Fruit fly (Drosophila melanogaster) whole organism, pupa: ENCODE data around the gene Gdh.
A peak's percentile ranks its signal among the peaks of the same experiment; 100 is the strongest.

Experiments used
- CG10348 ChIP-seq: fragments of 200-800 bp; sonication (Bioruptor generic); IDR thresholded peaks from 2 replicates; pipeline ENCODE4 v1.3.6; 2022; ENCODE audit warnings: missing biosample characterization, missing genetic modification characterization
- CG12605 ChIP-seq: fragments of 200-800 bp; sonication (Bioruptor generic); IDR thresholded peaks from 2 replicates; pipeline ENCODE4 v1.3.6; 2022; ENCODE audit warnings: missing biosample characterization, missing genetic modification characterization
- CG13204 ChIP-seq: fragments of 200-800 bp; sonication (Bioruptor generic); optimal IDR thresholded peaks from 2 replicates; lab custom pipeline; 2018; ENCODE audit warnings: missing biosample characterization, mild to moderate bottlenecking, missing genetic modification characterization, moderate library complexity
- CG14655 ChIP-seq: fragments of 200-800 bp; sonication (Bioruptor generic); optimal IDR thresholded peaks from 3 replicates; lab custom pipeline; 2017; ENCODE audit warnings: mild to moderate bottlenecking, missing biosample characterization, missing genetic modification reagents, missing genetic modification characterization
- CG15710 ChIP-seq: fragments of 200-800 bp; sonication (Bioruptor generic); optimal IDR thresholded peaks from 2 replicates; lab custom pipeline; 2018; ENCODE audit warnings: missing biosample characterization, mild to moderate bottlenecking, missing genetic modification characterization, moderate library complexity
- CG17806 ChIP-seq: fragments of 200-800 bp; sonication (Bioruptor generic); optimal IDR thresholded peaks from 2 replicates; lab custom pipeline; 2018; ENCODE audit warnings: missing biosample characterization, mild to moderate bottlenecking, missing genetic modification characterization, moderate library complexity
- CG32121 ChIP-seq: fragments of 200-800 bp; sonication (Bioruptor generic); IDR thresholded peaks from 2 replicates; pipeline ENCODE4 v1.3.6; 2022; ENCODE audit warnings: missing biosample characterization, missing genetic modification characterization
- CG34367 ChIP-seq: fragments of 200-800 bp; sonication (Bioruptor generic); optimal IDR thresholded peaks from 2 replicates; lab custom pipeline; 2018; ENCODE audit warnings: missing biosample characterization, mild to moderate bottlenecking, missing genetic modification characterization
- CG4496 ChIP-seq: fragments of 200-800 bp; sonication (Bioruptor generic); IDR thresholded peaks from 3 replicates; pipeline ENCODE4 v1.3.6; 2022; ENCODE audit warnings: missing biosample characterization, missing genetic modification characterization
- CG8159 ChIP-seq: fragments of 200-800 bp; sonication (Bioruptor generic); optimal IDR thresholded peaks from 3 replicates; lab custom pipeline; 2018; ENCODE audit warnings: missing biosample characterization, mild to moderate bottlenecking, missing genetic modification characterization, moderate library complexity
- CG8301 ChIP-seq: fragments of 200-800 bp; sonication (Bioruptor generic); optimal IDR thresholded peaks from 2 replicates; lab custom pipeline; 2018; ENCODE audit warnings: missing biosample characterization, mild to moderate bottlenecking, missing genetic modification characterization
- CG9948 ChIP-seq: fragments of 200-800 bp; sonication (Bioruptor generic); optimal IDR thresholded peaks from 2 replicates; lab custom pipeline; 2018; ENCODE audit warnings: missing biosample characterization, mild to moderate bottlenecking, missing genetic modification characterization, moderate library complexity
- D1 ChIP-seq: fragments of 200-800 bp; sonication (Bioruptor generic); optimal IDR thresholded peaks from 2 replicates; lab custom pipeline; 2018; ENCODE audit warnings: missing biosample characterization, mild to moderate bottlenecking, missing genetic modification characterization, moderate library complexity
- EcR ChIP-seq: fragments of 200-800 bp; sonication (Bioruptor generic); optimal IDR thresholded peaks from 3 replicates; lab custom pipeline; 2019; ENCODE audit warnings: missing biosample characterization, missing genetic modification characterization, mild to moderate bottlenecking, moderate library complexity, missing genetic modification reagents
- Ets98B ChIP-seq: fragments of 200-800 bp; sonication (Bioruptor generic); IDR thresholded peaks from 2 replicates; pipeline ENCODE4 v1.3.6; 2022; ENCODE audit warnings: missing biosample characterization, missing genetic modification characterization
- Pif1A ChIP-seq: fragments of 200-800 bp; sonication (Bioruptor generic); optimal IDR thresholded peaks from 3 replicates; lab custom pipeline; 2016; ENCODE audit warnings: missing biosample characterization, missing genetic modification characterization
- Pif1B ChIP-seq: fragments of 200-800 bp; sonication (Bioruptor generic); optimal IDR thresholded peaks from 3 replicates; lab custom pipeline; 2016; ENCODE audit warnings: missing biosample characterization, missing genetic modification characterization
- Snoo ChIP-seq: fragments of 200-800 bp; sonication (Bioruptor generic); optimal IDR thresholded peaks from 3 replicates; lab custom pipeline; 2017; ENCODE audit warnings: missing biosample characterization, mild to moderate bottlenecking, missing genetic modification characterization, inconsistent platforms
- fd96Ca ChIP-seq: fragments of 200-800 bp; sonication (Bioruptor generic); IDR thresholded peaks from 3 replicates; pipeline ENCODE4 v1.3.6; 2022; ENCODE audit warnings: missing biosample characterization, missing genetic modification characterization
- gl ChIP-seq: fragments of 200-800 bp; sonication (Bioruptor generic); optimal IDR thresholded peaks from 2 replicates; lab custom pipeline; 2018; ENCODE audit warnings: missing biosample characterization, mild to moderate bottlenecking, missing genetic modification characterization
- rn ChIP-seq: fragments of 200-800 bp; sonication (Bioruptor generic); IDR thresholded peaks from 2 replicates; pipeline ENCODE4 v1.3.6; 2022; ENCODE audit warnings: missing biosample characterization, missing genetic modification characterization

Gene Gdh

DNA sequence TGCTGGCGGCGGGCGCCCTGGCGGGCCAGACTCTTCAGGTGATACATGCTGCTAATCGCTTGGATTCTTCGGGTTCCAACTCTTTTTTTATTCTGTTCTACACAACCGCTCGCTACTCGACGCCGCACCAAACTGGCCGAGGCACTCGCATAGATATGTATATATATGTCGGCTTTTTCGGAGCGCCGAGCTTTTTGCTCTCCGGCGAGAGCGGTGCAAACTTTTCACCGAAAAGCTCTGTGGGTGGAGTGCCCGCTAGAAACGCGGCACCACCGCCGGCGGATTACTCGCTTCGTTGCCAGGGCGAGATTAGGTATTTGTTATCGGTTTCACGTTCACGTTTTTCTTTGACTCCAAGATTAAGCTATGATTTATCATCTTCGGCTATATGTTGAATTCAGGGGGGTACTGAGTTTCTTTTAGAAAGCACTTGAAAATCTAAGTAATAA lies at the start of gene Gdh:
TSS of gene Gdh (minus strand) at position 137 of the 449 bp plus-strand sequence.
- TF ChIP-seq D1: no peak
- no peak for TF ChIP-seq CG14655
- peak; percentile 20; the same call in 1 of the 2 replicates for TF ChIP-seq CG32121 (GFP tag; lab: Robert Waterston, UW)
- no peak for TF ChIP-seq CG34367 (tag; lab: Kevin White, UChicago)
- peak; percentile 19; the same call in 1 of the 3 replicates for TF ChIP-seq fd96Ca (GFP tag; lab: Robert Waterston, UW)
- TF ChIP-seq Pif1A (GFP tag; lab: Kevin White, UChicago): peak; percentile 12
- peak; percentile 57; the same call in 1 of the 2 replicates for TF ChIP-seq CG12605 (GFP tag; lab: Robert Waterston, UW)
- TF ChIP-seq Ets98B (GFP tag; lab: Robert Waterston, UW): peak; percentile 60; the same call in 1 of the 2 replicates
- TF ChIP-seq CG13204 (GFP tag; lab: Kevin White, UChicago): peak; percentile 34
- peak; percentile 39 for TF ChIP-seq Snoo (tag; lab: Kevin White, UChicago)
- no peak for TF ChIP-seq CG9948 (tag; lab: Kevin White, UChicago)
- TF ChIP-seq CG4496 (GFP tag; lab: Robert Waterston, UW): peak; percentile 72; the same call in 2 of the 3 replicates
- no peak for TF ChIP-seq CG10348 (GFP tag; lab: Robert Waterston, UW)
- TF ChIP-seq EcR: peak; percentile 23
- TF ChIP-seq rn: no peak

DNA sequence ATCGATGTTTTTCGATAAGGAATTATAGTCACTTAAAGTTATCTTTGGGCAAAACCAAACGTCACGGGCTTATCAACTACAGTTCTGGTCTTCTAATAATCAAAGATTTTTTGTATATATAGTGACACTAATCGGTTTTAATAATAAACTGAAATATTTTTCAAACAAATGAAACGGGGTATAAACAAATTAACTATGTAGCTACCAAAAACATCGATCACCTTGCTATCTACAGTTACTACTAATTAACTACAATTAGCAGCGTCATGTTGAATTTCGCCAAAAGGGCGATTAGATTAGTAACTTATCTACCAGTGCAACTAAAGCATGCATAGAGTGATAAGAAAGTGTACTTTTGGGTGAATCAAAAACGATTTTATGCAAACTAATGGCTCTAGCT lies 48.5 kb upstream of the Gdh start:
- TF ChIP-seq CG13204 (GFP tag; lab: Kevin White, UChicago) (no peak), D1 (no peak)

DNA sequence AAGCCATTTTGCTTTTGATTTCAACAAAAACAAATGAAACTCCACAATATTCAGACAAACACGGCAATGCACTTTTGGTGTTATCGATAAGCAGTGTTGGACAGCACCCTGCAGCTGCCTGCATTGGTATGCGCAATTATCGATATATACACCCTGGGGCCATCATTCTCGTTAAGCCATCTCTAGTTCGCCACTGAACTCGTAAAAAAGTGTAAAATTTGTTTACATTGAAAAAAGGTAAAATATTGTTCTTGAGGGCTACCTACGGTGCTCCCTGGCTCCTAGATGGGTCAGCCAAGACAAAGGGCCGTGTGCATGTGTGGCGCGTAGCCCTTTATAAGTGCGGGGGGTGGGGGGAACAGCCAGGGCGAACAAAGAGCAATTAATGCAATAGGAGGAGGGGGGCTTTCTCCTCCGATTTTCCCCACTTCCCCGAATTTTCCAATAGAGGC lies 43.6 kb upstream of the Gdh start, which contains the start of the genes CG13603 and CG5902:
TSS of gene CG13603 (minus strand) at position 91 of the 452 bp plus-strand sequence.
TSS of gene CG5902 (plus strand) at position 164 of the 452 bp plus-strand sequence.
- TF ChIP-seq fd96Ca (GFP tag; lab: Robert Waterston, UW) (peak; percentile 57; the same call in 1 of the 3 replicates), Pif1A (GFP tag; lab: Kevin White, UChicago) (no peak), Ets98B (GFP tag; lab: Robert Waterston, UW) (peak; percentile 30), CG8159 (no peak), EcR (peak; percentile 70), gl (peak; percentile 48), CG15710 (tag; lab: Kevin White, UChicago) (peak; percentile 16), CG14655 (no peak), CG32121 (GFP tag; lab: Robert Waterston, UW) (peak; percentile 42; the same call in 1 of the 2 replicates), rn (0 out of 2 replicates have a peak, but pooled peaks have one; percentile 8)

DNA sequence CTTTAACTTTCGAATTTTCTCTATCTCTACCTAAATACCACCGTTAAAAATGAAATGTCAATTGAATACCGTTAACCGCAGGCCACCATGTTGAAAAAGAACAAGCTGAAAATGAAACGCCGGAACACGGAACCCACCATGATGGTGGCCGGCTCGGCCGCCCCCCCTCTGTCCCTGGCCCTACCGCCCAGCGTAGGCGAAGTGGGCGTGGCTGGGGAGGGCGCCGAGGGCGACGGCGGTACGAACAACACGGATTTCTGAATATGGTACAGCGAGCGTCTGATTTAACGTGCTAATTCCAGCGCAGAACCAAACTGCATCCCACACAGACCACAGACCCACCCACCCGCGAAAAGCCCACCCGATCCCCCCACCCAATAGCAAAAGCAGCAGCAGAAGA lies 38.7 kb upstream of the Gdh start:
- TF ChIP-seq CG12605 (GFP tag; lab: Robert Waterston, UW) (no peak), D1 (no peak), CG4496 (GFP tag; lab: Robert Waterston, UW) (no peak), EcR (no peak), Snoo (tag; lab: Kevin White, UChicago) (no peak), CG8301 (tag; lab: Kevin White, UChicago) (no peak), CG32121 (GFP tag; lab: Robert Waterston, UW) (no peak), CG10348 (GFP tag; lab: Robert Waterston, UW) (no peak), CG9948 (tag; lab: Kevin White, UChicago) (no peak), Pif1A (GFP tag; lab: Kevin White, UChicago) (no peak), CG13204 (GFP tag; lab: Kevin White, UChicago) (no peak), CG17806 (tag; lab: Kevin White, UChicago) (no peak), Pif1B (no peak), fd96Ca (GFP tag; lab: Robert Waterston, UW) (no peak)

DNA sequence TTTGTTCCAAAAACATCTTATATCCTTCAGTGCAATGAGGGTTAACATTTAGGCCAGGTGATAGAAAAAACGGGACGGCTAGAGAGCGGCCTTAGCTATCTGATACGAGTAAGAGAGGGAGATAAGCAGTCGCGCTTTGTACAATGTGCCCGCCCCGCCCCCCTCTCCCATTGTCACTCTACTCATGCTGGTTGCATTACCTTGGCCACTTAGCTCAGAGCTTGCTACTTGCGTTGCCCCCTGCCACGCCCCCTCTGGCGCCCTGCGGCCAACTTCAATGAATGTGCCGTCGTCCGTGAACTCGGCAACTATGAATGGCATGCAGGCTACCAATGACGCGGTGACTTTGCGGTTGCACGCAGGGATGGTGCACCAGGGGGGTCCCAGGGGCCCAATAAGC lies 28.9 kb upstream of the Gdh start:
- no peak for TF ChIP-seq CG12605 (GFP tag; lab: Robert Waterston, UW)
- TF ChIP-seq fd96Ca (GFP tag; lab: Robert Waterston, UW): no peak
- no peak for TF ChIP-seq CG34367 (tag; lab: Kevin White, UChicago)
- TF ChIP-seq CG10348 (GFP tag; lab: Robert Waterston, UW): no peak
- TF ChIP-seq rn: no peak
- TF ChIP-seq gl: no peak
- TF ChIP-seq CG15710 (tag; lab: Kevin White, UChicago): no peak
- TF ChIP-seq CG8301 (tag; lab: Kevin White, UChicago): no peak
- TF ChIP-seq CG13204 (GFP tag; lab: Kevin White, UChicago): no peak
- no peak for TF ChIP-seq Pif1B
- TF ChIP-seq Ets98B (GFP tag; lab: Robert Waterston, UW): no peak
- no peak for TF ChIP-seq CG4496 (GFP tag; lab: Robert Waterston, UW)
- no peak for TF ChIP-seq CG14655
- TF ChIP-seq Pif1A (GFP tag; lab: Kevin White, UChicago): no peak
- TF ChIP-seq EcR: no peak

DNA sequence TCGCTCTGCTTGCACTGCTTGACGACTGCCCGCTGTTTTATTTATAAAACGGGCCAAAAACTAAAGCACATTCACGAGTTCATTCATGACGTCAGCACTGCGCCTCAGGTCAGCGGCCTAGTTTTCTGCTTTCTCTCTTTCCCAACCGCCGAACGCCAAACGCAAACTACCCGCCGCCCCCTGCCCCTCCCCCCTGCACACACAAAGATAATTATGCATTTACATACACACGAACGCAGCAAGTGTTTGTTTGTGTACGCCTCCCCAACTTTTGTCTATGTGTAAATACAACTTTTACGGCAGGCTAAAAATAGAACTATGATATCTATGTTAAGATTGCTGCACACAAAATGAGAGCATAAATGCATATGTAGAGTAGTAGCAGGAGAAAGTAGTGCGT lies 28.3 kb upstream of the Gdh start:
- no peak for TF ChIP-seq EcR
- TF ChIP-seq CG4496 (GFP tag; lab: Robert Waterston, UW): peak; percentile 10; the same call in 1 of the 3 replicates
- 0 out of 2 replicates have a peak, but pooled peaks have one; percentile 22 for TF ChIP-seq CG32121 (GFP tag; lab: Robert Waterston, UW)

DNA sequence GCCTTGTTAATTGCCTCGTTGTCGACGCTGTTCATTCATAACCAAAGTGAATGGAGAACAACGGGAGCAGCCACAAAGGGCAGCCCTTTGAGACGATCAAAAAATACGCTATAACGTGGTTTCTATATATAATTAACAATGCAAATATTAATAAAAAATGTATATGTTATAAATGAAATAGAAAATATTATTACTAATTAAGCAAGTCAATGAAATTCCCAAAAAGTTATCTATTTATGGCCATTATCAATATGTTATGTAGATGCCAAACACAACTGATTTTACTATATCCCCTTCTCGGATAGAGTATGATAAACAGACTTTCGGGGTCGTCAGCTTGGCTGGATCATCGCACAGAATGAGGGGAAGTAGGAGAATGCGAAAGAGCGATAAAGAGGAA lies 26.5 kb upstream of the Gdh start:
- no peak for TF ChIP-seq Snoo (tag; lab: Kevin White, UChicago)
- peak; percentile 69 for TF ChIP-seq EcR
- no peak for TF ChIP-seq CG4496 (GFP tag; lab: Robert Waterston, UW)
